Worm (Caenorhabditis elegans) whole organism, early embryonic: ENCODE results near the gene idpp-15.

Experiments
- B0310.2 ChIP-seq: sonication (generic microtip); optimal IDR thresholded peaks from 2 replicates; lab custom pipeline; 2016; ENCODE audit warnings: mild to moderate bottlenecking, missing genetic modification characterization, missing compliant biosample characterization
- F13C5.2 ChIP-seq: sonication (generic microtip); optimal IDR thresholded peaks from 2 replicates; lab custom pipeline; 2017; ENCODE audit warnings: mild to moderate bottlenecking, missing genetic modification characterization, inconsistent platforms, missing compliant biosample characterization
- aly-1 ChIP-seq: sonication (generic microtip); optimal IDR thresholded peaks from 2 replicates; lab custom pipeline; 2016; ENCODE audit warnings: missing genetic modification characterization, missing compliant biosample characterization
- ama-1 ChIP-seq: fragments of 150-350 bp; optimal IDR thresholded peaks from 2 replicates; lab custom pipeline; 2014
- ceh-36 ChIP-seq: sonication (generic microtip); optimal IDR thresholded peaks from 2 replicates; lab custom pipeline; 2016; ENCODE audit warnings: missing genetic modification characterization, inconsistent platforms, missing compliant biosample characterization
- ets-7 ChIP-seq: sonication (generic microtip); optimal IDR thresholded peaks from 2 replicates; lab custom pipeline; 2016; ENCODE audit warnings: missing genotype, missing genetic modification characterization, missing compliant biosample characterization
- flt-1 ChIP-seq: fragments of 200-800 bp; sonication (Bioruptor generic); IDR thresholded peaks from 2 replicates; pipeline ENCODE4 v1.3.6; 2022; ENCODE audit warnings: missing genetic modification characterization, missing compliant biosample characterization
- hmbx-1 ChIP-seq: sonication (generic microtip); optimal IDR thresholded peaks from 2 replicates; lab custom pipeline; 2016; ENCODE audit warnings: mild to moderate bottlenecking, missing genetic modification characterization, missing compliant biosample characterization
- hmg-4 ChIP-seq: fragments of 200-800 bp; sonication (Bioruptor generic); optimal IDR thresholded peaks from 2 replicates; lab custom pipeline; 2018; ENCODE audit warnings: mild to moderate bottlenecking, missing genetic modification characterization, missing compliant biosample characterization
- hnd-1 ChIP-seq: sonication (generic microtip); optimal IDR thresholded peaks from 2 replicates; lab custom pipeline; 2016; ENCODE audit warnings: missing genetic modification characterization, missing compliant biosample characterization
- pes-1 ChIP-seq: fragments of 200-800 bp; sonication (Bioruptor generic); IDR thresholded peaks from 2 replicates; pipeline ENCODE4 v1.3.6; 2022; ENCODE audit warnings: missing genetic modification reagents, missing genetic modification characterization, missing compliant biosample characterization
- scrt-1 ChIP-seq: fragments of 200-800 bp; sonication (Bioruptor generic); IDR thresholded peaks from 2 replicates; pipeline ENCODE4 v1.3.6; 2022; ENCODE audit warnings: missing genetic modification characterization, missing compliant biosample characterization
- sea-1 ChIP-seq: fragments of 200-800 bp; sonication (Bioruptor generic); conservative IDR thresholded peaks from 2 replicates; pipeline ENCODE4 v1.3.6; 2022; ENCODE audit warnings: missing genetic modification characterization, missing compliant biosample characterization
- tra-4 ChIP-seq: sonication (generic microtip); optimal IDR thresholded peaks from 2 replicates; lab custom pipeline; 2017; ENCODE audit warnings: missing genetic modification characterization, missing compliant biosample characterization

ce11 chrIII:8512279-8512942 is 12.5 kb upstream of the idpp-15 start:
- TF ChIP-seq sea-1 (GFP tag; lab: Robert Waterston, UW) (no peak), ama-1 (lab: Kevin White, UChicago) (no peak), tra-4 (no peak), ets-7 (tag; lab: Kevin White, UChicago) (no peak), scrt-1 (GFP tag; lab: Robert Waterston, UW) (no peak), pes-1 (GFP tag; lab: Robert Waterston, UW) (no peak), ceh-36 (tag; lab: Kevin White, UChicago) (no peak), hnd-1 (tag; lab: Kevin White, UChicago) (no peak), F13C5.2 (tag; lab: Kevin White, UChicago) (no peak), aly-1 (no peak), flt-1 (GFP tag; lab: Robert Waterston, UW) (no peak), B0310.2 (tag; lab: Kevin White, UChicago) (no peak), hmg-4 (GFP tag; lab: Kevin White, UChicago) (no peak), hmbx-1 (tag; lab: Kevin White, UChicago) (no peak)
